Fruit fly (Drosophila melanogaster) whole organism, embryonic: ENCODE measurements around the gene UQCR-C2.

Source experiments
- BtbVII ChIP-seq: fragments of 200-800 bp; sonication (Bioruptor generic); optimal IDR thresholded peaks from 3 replicates; lab custom pipeline; 2017; ENCODE audit warnings: missing biosample characterization, mild to moderate bottlenecking, missing genetic modification characterization
- CG10267 ChIP-seq: fragments of 200-800 bp; sonication (Bioruptor generic); optimal IDR thresholded peaks from 2 replicates; lab custom pipeline; 2018; ENCODE audit warnings: missing biosample characterization, mild to moderate bottlenecking, missing genetic modification characterization, moderate library complexity
- CG10654 ChIP-seq: fragments of 200-800 bp; sonication (Bioruptor generic); optimal IDR thresholded peaks from 2 replicates; lab custom pipeline; 2016; ENCODE audit warnings: missing biosample characterization, missing genetic modification characterization
- CG10979 ChIP-seq: fragments of 200-800 bp; sonication (Bioruptor generic); optimal IDR thresholded peaks from 2 replicates; lab custom pipeline; 2018; ENCODE audit warnings: missing biosample characterization, mild to moderate bottlenecking, missing genetic modification characterization, moderate library complexity
- CG11093 ChIP-seq: fragments of 200-800 bp; sonication (Bioruptor generic); IDR thresholded peaks from 3 replicates; pipeline ENCODE4 v1.3.6; 2022; ENCODE audit warnings: missing biosample characterization, missing genetic modification characterization
- CG12236 ChIP-seq: fragments of 200-800 bp; sonication (Bioruptor generic); optimal IDR thresholded peaks from 2 replicates; lab custom pipeline; 2016; ENCODE audit warnings: missing biosample characterization, missing genetic modification characterization
- CG13775 ChIP-seq: fragments of 200-800 bp; sonication (Bioruptor generic); optimal IDR thresholded peaks from 3 replicates; lab custom pipeline; 2017; ENCODE audit warnings: missing biosample characterization, mild to moderate bottlenecking, missing genetic modification characterization
- CG14441 ChIP-seq: fragments of 200-800 bp; sonication (Bioruptor generic); IDR thresholded peaks from 2 replicates; pipeline ENCODE4 v1.3.6; 2022; ENCODE audit warnings: missing biosample characterization, missing genetic modification characterization
- CG17612 ChIP-seq: fragments of 200-800 bp; sonication (Bioruptor generic); IDR thresholded peaks from 2 replicates; pipeline ENCODE4 v1.3.6; 2022; ENCODE audit warnings: missing biosample characterization, missing genetic modification characterization
- CG17912 ChIP-seq: fragments of 200-800 bp; sonication (Bioruptor generic); optimal IDR thresholded peaks from 2 replicates; lab custom pipeline; 2018; ENCODE audit warnings: missing biosample characterization, mild to moderate bottlenecking, missing genetic modification characterization
- CG2120 ChIP-seq: fragments of 200-800 bp; sonication (Bioruptor generic); optimal IDR thresholded peaks from 3 replicates; lab custom pipeline; 2016; ENCODE audit warnings: missing biosample characterization, missing genetic modification characterization
- CG32772 ChIP-seq: fragments of 200-800 bp; sonication (Bioruptor generic); IDR thresholded peaks from 2 replicates; pipeline ENCODE4 v1.3.6; 2022; ENCODE audit warnings: missing biosample characterization, missing genetic modification characterization
- CG4404 ChIP-seq: fragments of 200-800 bp; sonication (Bioruptor generic); IDR thresholded peaks from 2 replicates; pipeline ENCODE4 v1.3.6; 2022; ENCODE audit warnings: missing biosample characterization, missing genetic modification characterization
- CG4424 ChIP-seq: fragments of 200-800 bp; sonication (Bioruptor generic); optimal IDR thresholded peaks from 3 replicates; lab custom pipeline; 2016; ENCODE audit warnings: missing biosample characterization, missing genetic modification characterization
- CG5245 ChIP-seq: fragments of 200-800 bp; sonication (Bioruptor generic); optimal IDR thresholded peaks from 3 replicates; lab custom pipeline; 2016; ENCODE audit warnings: missing biosample characterization, missing genetic modification characterization
- CG5953 ChIP-seq: fragments of 200-800 bp; sonication (Bioruptor generic); IDR thresholded peaks from 2 replicates; pipeline ENCODE4 v1.3.6; 2022; ENCODE audit warnings: missing biosample characterization, missing genetic modification characterization
- CG6683 ChIP-seq: fragments of 200-800 bp; sonication (Bioruptor generic); optimal IDR thresholded peaks from 2 replicates; lab custom pipeline; 2017; ENCODE audit warnings: missing biosample characterization, mild to moderate bottlenecking, missing genetic modification characterization, missing genetic modification reagents
- CG7745 ChIP-seq: fragments of 200-800 bp; sonication (Bioruptor generic); optimal IDR thresholded peaks from 2 replicates; lab custom pipeline; 2018; ENCODE audit warnings: missing biosample characterization, mild to moderate bottlenecking, missing genetic modification characterization, moderate library complexity
- CG8388 ChIP-seq: fragments of 200-800 bp; sonication (Bioruptor generic); optimal IDR thresholded peaks from 2 replicates; lab custom pipeline; 2019; ENCODE audit warnings: missing biosample characterization, mild to moderate bottlenecking, missing genetic modification characterization, moderate library complexity
- CG8765 ChIP-seq: fragments of 200-800 bp; sonication (Bioruptor generic); IDR thresholded peaks from 2 replicates; pipeline ENCODE4 v1.3.6; 2022; ENCODE audit warnings: missing biosample characterization, missing genetic modification characterization
- CG9932 ChIP-seq: fragments of 200-800 bp; sonication (Bioruptor generic); IDR thresholded peaks from 2 replicates; pipeline ENCODE4 v1.3.6; 2022; ENCODE audit warnings: missing biosample characterization, missing genetic modification characterization
- D ChIP-seq, 2 experiments: fragments of 200-800 bp in 1 of 2; fragments of >200 bp in 1 of 2; sonication (Bioruptor generic) in 1 of 2; optimal IDR thresholded peaks; 2 replicates in 1 of 2; 3 replicates in 1 of 2; lab custom pipeline; 2017; ENCODE audit warnings: mild to moderate bottlenecking in 1 of 2, missing biosample characterization in 1 of 2, missing genetic modification characterization in 1 of 2, missing genetic modification reagents in 1 of 2
- Deaf1 ChIP-seq: fragments of 200-800 bp; optimal IDR thresholded peaks from 3 replicates; lab custom pipeline; 2019; ENCODE audit warnings: missing biosample characterization, mild to moderate bottlenecking, missing genetic modification characterization, moderate library complexity
- Fer3 ChIP-seq: fragments of 200-800 bp; sonication (Bioruptor generic); optimal IDR thresholded peaks from 2 replicates; lab custom pipeline; 2018; ENCODE audit warnings: missing biosample characterization, mild to moderate bottlenecking, missing genetic modification characterization, moderate library complexity
- H2.0 ChIP-seq: fragments of 200-800 bp; sonication (Bioruptor generic); IDR thresholded peaks from 2 replicates; pipeline ENCODE4 v1.3.6; 2022; ENCODE audit warnings: missing biosample characterization, missing genetic modification characterization
- Hmx ChIP-seq: fragments of 200-800 bp; sonication (Bioruptor generic); optimal IDR thresholded peaks from 2 replicates; lab custom pipeline; 2016; ENCODE audit warnings: missing biosample characterization, missing genetic modification characterization
- Meics ChIP-seq: fragments of 200-800 bp; sonication (Bioruptor generic); optimal IDR thresholded peaks from 2 replicates; lab custom pipeline; 2017; ENCODE audit warnings: missing biosample characterization, mild to moderate bottlenecking, missing genetic modification characterization
- NC2α ChIP-seq: fragments of 200-800 bp; sonication (Bioruptor generic); optimal IDR thresholded peaks from 2 replicates; lab custom pipeline; 2016; ENCODE audit warnings: missing biosample characterization, missing genetic modification characterization
- NC2β ChIP-seq: fragments of 200-800 bp; sonication (Bioruptor generic); optimal IDR thresholded peaks from 2 replicates; lab custom pipeline; 2016; ENCODE audit warnings: missing biosample characterization, missing genetic modification characterization
- TFAM ChIP-seq: fragments of 200-800 bp; sonication (Bioruptor generic); optimal IDR thresholded peaks from 2 replicates; lab custom pipeline; 2017; ENCODE audit warnings: missing biosample characterization, missing genetic modification characterization, inconsistent platforms
- Usf ChIP-seq: fragments of 200-800 bp; sonication (Bioruptor generic); optimal IDR thresholded peaks from 2 replicates; lab custom pipeline; 2017; ENCODE audit warnings: missing genotype, missing biosample characterization, missing genetic modification characterization
- ara ChIP-seq: fragments of 200-800 bp; sonication (Bioruptor generic); IDR thresholded peaks from 2 replicates; pipeline ENCODE4 v1.3.6; 2022; ENCODE audit warnings: missing biosample characterization, missing genetic modification characterization
- ash1 ChIP-seq: fragments of 200-800 bp; sonication (Bioruptor generic); optimal IDR thresholded peaks from 2 replicates; lab custom pipeline; 2018; ENCODE audit warnings: missing biosample characterization, mild to moderate bottlenecking, missing genetic modification characterization
- da ChIP-seq: fragments of 200-800 bp; sonication (Bioruptor generic); optimal IDR thresholded peaks from 2 replicates; lab custom pipeline; 2016; ENCODE audit warnings: missing biosample characterization, missing genetic modification characterization
- dati ChIP-seq: fragments of 200-800 bp; sonication (Bioruptor generic); IDR thresholded peaks from 2 replicates; pipeline ENCODE4 v1.3.6; 2022; ENCODE audit warnings: missing biosample characterization, missing genetic modification characterization
- fd102C ChIP-seq: fragments of 200-800 bp; sonication (Bioruptor generic); optimal IDR thresholded peaks from 2 replicates; lab custom pipeline; 2018; ENCODE audit warnings: missing biosample characterization, mild to moderate bottlenecking, missing genetic modification characterization, moderate library complexity
- fd96Cb ChIP-seq: fragments of 200-800 bp; sonication (Bioruptor generic); optimal IDR thresholded peaks from 2 replicates; lab custom pipeline; 2018; ENCODE audit warnings: missing biosample characterization, mild to moderate bottlenecking, missing genetic modification characterization, moderate library complexity
- ftz-f1 ChIP-seq: fragments of 200-800 bp; sonication (Bioruptor generic); optimal IDR thresholded peaks from 2 replicates; lab custom pipeline; 2016; ENCODE audit warnings: missing biosample characterization, missing genetic modification characterization
- pan ChIP-seq, 4 experiments: fragments of >200 bp in 3 of 4; fragments of 200-800 bp in 1 of 4; sonication (Bioruptor generic) in 1 of 4; optimal IDR thresholded peaks in 3 of 4; IDR thresholded peaks in 1 of 4; 2 replicates each; pipeline versions ENCODE4 v1.3.6 to Lab custom; 2017 to 2022; ENCODE audit warnings: missing biosample characterization in 2 of 4, missing genetic modification characterization in 2 of 4, mixed read lengths in 1 of 4
- pita ChIP-seq: fragments of 200-800 bp; sonication (Bioruptor generic); optimal IDR thresholded peaks from 2 replicates; lab custom pipeline; 2017; ENCODE audit warnings: missing biosample characterization, mild to moderate bottlenecking, missing genetic modification characterization
- pum ChIP-seq: fragments of 200-800 bp; sonication (Bioruptor generic); optimal IDR thresholded peaks from 2 replicates; lab custom pipeline; 2016; ENCODE audit warnings: missing biosample characterization, missing genetic modification characterization
- sens ChIP-seq: fragments of 200-800 bp; sonication (Bioruptor generic); peaks from one replicate; lab custom pipeline; 2016; ENCODE audit warnings: missing biosample characterization, missing genetic modification characterization
- sqz ChIP-seq: fragments of 200-800 bp; sonication (Bioruptor generic); optimal IDR thresholded peaks from 3 replicates; lab custom pipeline; 2018; ENCODE audit warnings: missing biosample characterization, mild to moderate bottlenecking, missing genetic modification characterization
- ssp ChIP-seq: fragments of 200-800 bp; sonication (Bioruptor generic); IDR thresholded peaks from 2 replicates; pipeline ENCODE4 v1.3.6; 2022; ENCODE audit warnings: missing biosample characterization, missing genetic modification characterization
- tap ChIP-seq: fragments of 200-800 bp; optimal IDR thresholded peaks from 3 replicates; lab custom pipeline; 2019; ENCODE audit warnings: missing biosample characterization, mild to moderate bottlenecking, missing genetic modification characterization, moderate library complexity
- tin ChIP-seq: fragments of 200-800 bp; sonication (Bioruptor generic); optimal IDR thresholded peaks from 3 replicates; lab custom pipeline; 2016; ENCODE audit warnings: missing biosample characterization, missing genetic modification characterization
- tx ChIP-seq: fragments of 200-800 bp; sonication (Bioruptor generic); optimal IDR thresholded peaks from 2 replicates; lab custom pipeline; 2016; ENCODE audit warnings: missing biosample characterization, missing genetic modification characterization
- vnd ChIP-seq: fragments of 200-800 bp; sonication (Bioruptor generic); IDR thresholded peaks from 3 replicates; pipeline ENCODE4 v1.3.6; 2022; ENCODE audit warnings: missing biosample characterization, missing genetic modification characterization; ENCODE audit not compliant: partially characterized antibody
- wek ChIP-seq: fragments of 200-800 bp; sonication (Bioruptor generic); optimal IDR thresholded peaks from 3 replicates; lab custom pipeline; 2018; ENCODE audit warnings: missing biosample characterization, mild to moderate bottlenecking, missing genetic modification characterization, moderate library complexity
- yki ChIP-seq: fragments of >200 bp; optimal IDR thresholded peaks from 3 replicates; lab custom pipeline; 2018
- zfh2 ChIP-seq: fragments of 200-800 bp; sonication (Bioruptor generic); optimal IDR thresholded peaks from 2 replicates; lab custom pipeline; 2016; ENCODE audit warnings: missing biosample characterization, missing genetic modification characterization

The UQCR-C2 gene

DNA sequence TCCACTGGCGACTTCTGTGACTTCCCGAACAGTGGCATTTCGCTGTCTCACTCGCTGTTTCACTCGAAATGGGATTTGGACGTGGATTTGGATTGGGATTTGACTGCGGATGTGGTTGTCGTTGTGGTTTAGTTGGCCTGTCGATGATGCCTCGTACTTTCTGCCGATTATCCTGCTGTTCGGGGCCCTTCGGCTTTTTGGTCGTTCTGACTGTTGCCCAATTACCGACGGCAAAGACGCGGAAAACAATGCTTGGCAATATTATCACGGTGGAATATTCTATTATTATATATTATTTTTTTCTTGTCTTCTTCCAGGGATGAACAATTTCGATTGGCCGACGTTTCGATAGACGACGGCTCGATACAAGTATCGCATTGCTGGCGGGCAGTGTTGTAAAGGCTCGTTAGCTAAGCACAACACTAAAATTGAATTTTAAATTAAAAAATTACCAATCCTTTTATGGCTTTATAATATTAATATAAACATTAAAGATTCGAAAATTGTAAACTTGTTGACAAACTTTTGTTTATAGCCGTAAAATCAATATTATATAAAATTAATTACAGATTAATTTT lies 31.3 kb downstream of the UQCR-C2 start, which contains the start of gene Mo25 (continued):
- no peak for TF ChIP-seq CG8765 (GFP tag; lab: Robert Waterston, UW)
- no peak for TF ChIP-seq ara (GFP tag; lab: Robert Waterston, UW)
- TF ChIP-seq H2.0 (GFP tag; lab: Robert Waterston, UW): no peak
- TF ChIP-seq pum: no peak
- TF ChIP-seq CG12236 (GFP tag; lab: Kevin White, UChicago): no peak
- no peak for TF ChIP-seq wek (GFP tag; lab: Kevin White, UChicago)
- TF ChIP-seq fd96Cb (tag; lab: Kevin White, UChicago): no peak
- no peak for TF ChIP-seq fd102C (GFP tag; lab: Kevin White, UChicago)
- no peak for TF ChIP-seq Hmx (GFP tag; lab: Kevin White, UChicago)
- TF ChIP-seq dati (GFP tag; lab: Robert Waterston, UW): no peak
- no peak for TF ChIP-seq NC2β (GFP tag; lab: Kevin White, UChicago)
- peak; percentile 19 for TF ChIP-seq CG10979 (tag; lab: Kevin White, UChicago)
- TF ChIP-seq Fer3: peak; percentile 58
- TF ChIP-seq TFAM (GFP tag; lab: Kevin White, UChicago): no peak
- TF ChIP-seq tin: peak; percentile 49
- peak; percentile 52 for TF ChIP-seq CG4424 (GFP tag; lab: Kevin White, UChicago)
- TF ChIP-seq CG2120 (GFP tag; lab: Kevin White, UChicago): peak; percentile 67
- peak; percentile 82 for TF ChIP-seq sqz (GFP tag; lab: Kevin White, UChicago)
- TF ChIP-seq yki (lab: Kevin White, UChicago): no peak
- no peak for TF ChIP-seq tx (GFP tag; lab: Kevin White, UChicago)
- no peak for TF ChIP-seq CG5953
- TF ChIP-seq CG10654 (GFP tag; lab: Kevin White, UChicago): no peak
- TF ChIP-seq CG7745 (tag; lab: Kevin White, UChicago): no peak
- TF ChIP-seq CG6683 (GFP tag; lab: Kevin White, UChicago): no peak
- peak; percentile 33 for TF ChIP-seq tap (tag; lab: Kevin White, UChicago)
- TF ChIP-seq Usf (GFP tag; lab: Kevin White, UChicago): no peak
- peak; percentile 2 for TF ChIP-seq sens (GFP tag; lab: Kevin White, UChicago)
- TF ChIP-seq CG32772 (GFP tag; lab: Robert Waterston, UW): peak; percentile 70
- TF ChIP-seq Deaf1: peak; percentile 17
- peak; percentile 77 for TF ChIP-seq CG9932 (GFP tag; lab: Robert Waterston, UW)
- TF ChIP-seq ssp (GFP tag; lab: Robert Waterston, UW): peak; percentile 29; the same call in 1 of the 2 replicates
- TF ChIP-seq CG17912 (GFP tag; lab: Kevin White, UChicago): peak; percentile 36
- no peak for TF ChIP-seq CG14441
- TF ChIP-seq NC2α: no peak
- TF ChIP-seq Meics (GFP tag; lab: Kevin White, UChicago): peak; percentile 34
- peak; percentile 29 for TF ChIP-seq BtbVII
- peak; percentile 98 for TF ChIP-seq CG10267 (tag; lab: Kevin White, UChicago)
- TF ChIP-seq D (optimal IDR thresholded peaks at IDR 0.05; lab: Kevin White, UChicago): no peak
- no peak for TF ChIP-seq D (GFP tag; optimal IDR thresholded peaks at IDR 0.05; lab: Kevin White, UChicago)
- TF ChIP-seq da (GFP tag; lab: Kevin White, UChicago): no peak
- TF ChIP-seq CG17612 (GFP tag; lab: Robert Waterston, UW): no peak
- TF ChIP-seq CG13775 (GFP tag; lab: Kevin White, UChicago): peak; percentile 35
- TF ChIP-seq ftz-f1 (GFP tag; lab: Kevin White, UChicago): no peak
- TF ChIP-seq zfh2 (GFP tag; lab: Kevin White, UChicago): peak; percentile 35
- peak; percentile 60; the same call in 2 of the 3 replicates for TF ChIP-seq vnd (GFP tag; lab: Robert Waterston, UW)
- TF ChIP-seq CG11093 (GFP tag; lab: Robert Waterston, UW): no peak
- peak; percentile 11 for TF ChIP-seq CG8388 (GFP tag; lab: Kevin White, UChicago)
- TF ChIP-seq pan (optimal IDR thresholded peaks at IDR 0.05; lab: Kevin White, UChicago): no peak
- no peak for TF ChIP-seq pan (GFP tag; optimal IDR thresholded peaks at IDR 0.05 in 1 of 2, IDR thresholded peaks at IDR 0.05 in 1 of 2)
- TF ChIP-seq CG4404 (GFP tag; lab: Robert Waterston, UW): no peak
- no peak for TF ChIP-seq pita (GFP tag; lab: Kevin White, UChicago)
- TF ChIP-seq CG5245 (GFP tag; lab: Kevin White, UChicago): peak; percentile 18
- no peak for TF ChIP-seq ash1
